Fruit fly (Drosophila melanogaster) whole organism, embryonic: Measurements from ENCODE around the gene CG3544.

Experiments used
- Atf-2 ChIP-seq: fragments of 200-800 bp; sonication (Bioruptor generic); optimal IDR thresholded peaks from 2 replicates; lab custom pipeline; 2016; ENCODE audit warnings: missing biosample characterization, missing genetic modification characterization
- CG1024 ChIP-seq: fragments of 200-800 bp; sonication (Bioruptor generic); IDR thresholded peaks from 2 replicates; pipeline ENCODE4 v1.3.6; 2022; ENCODE audit warnings: missing biosample characterization, missing genetic modification characterization
- CG10321 ChIP-seq: fragments of 200-800 bp; sonication (Bioruptor generic); IDR thresholded peaks from 2 replicates; pipeline ENCODE4 v1.3.6; 2022; ENCODE audit warnings: missing biosample characterization, missing genetic modification characterization
- CG10543 ChIP-seq: fragments of 200-800 bp; sonication (Bioruptor generic); optimal IDR thresholded peaks from 3 replicates; lab custom pipeline; 2017; ENCODE audit warnings: missing biosample characterization, mild to moderate bottlenecking, missing genetic modification characterization, moderate library complexity
- CG11696 ChIP-seq: fragments of 200-800 bp; sonication (Bioruptor generic); IDR thresholded peaks from 2 replicates; pipeline ENCODE4 v1.3.6; 2022; ENCODE audit warnings: missing biosample characterization, missing genetic modification characterization
- CG13296 ChIP-seq: fragments of 200-800 bp; sonication (Bioruptor generic); optimal IDR thresholded peaks from 3 replicates; lab custom pipeline; 2018; ENCODE audit warnings: missing biosample characterization, mild to moderate bottlenecking, missing genetic modification characterization
- CG17361 ChIP-seq: fragments of 200-800 bp; sonication (Bioruptor generic); IDR thresholded peaks from 3 replicates; pipeline ENCODE4 v1.3.6; 2022; ENCODE audit warnings: missing biosample characterization, missing genetic modification characterization
- CG17802 ChIP-seq: fragments of 200-800 bp; sonication (Bioruptor generic); optimal IDR thresholded peaks from 2 replicates; lab custom pipeline; 2018; ENCODE audit warnings: missing biosample characterization, mild to moderate bottlenecking, missing genetic modification characterization, moderate library complexity
- CG30403 ChIP-seq: fragments of 200-800 bp; sonication (Bioruptor generic); optimal IDR thresholded peaks from 3 replicates; lab custom pipeline; 2016; ENCODE audit warnings: missing biosample characterization, missing genetic modification characterization
- CG3065 ChIP-seq: fragments of 200-800 bp; sonication (Bioruptor generic); optimal IDR thresholded peaks from 2 replicates; lab custom pipeline; 2016; ENCODE audit warnings: missing biosample characterization, missing genetic modification characterization
- CG4424 ChIP-seq: fragments of 200-800 bp; sonication (Bioruptor generic); optimal IDR thresholded peaks from 3 replicates; lab custom pipeline; 2016; ENCODE audit warnings: missing biosample characterization, missing genetic modification characterization
- CG6813 ChIP-seq: fragments of 200-800 bp; sonication (Bioruptor generic); optimal IDR thresholded peaks from 2 replicates; lab custom pipeline; 2017; ENCODE audit warnings: missing biosample characterization, missing genetic modification characterization, mild to moderate bottlenecking, moderate library complexity, missing genetic modification reagents
- CG7839 ChIP-seq: fragments of 200-800 bp; sonication (Bioruptor generic); optimal IDR thresholded peaks from 3 replicates; lab custom pipeline; 2018; ENCODE audit warnings: missing biosample characterization, mild to moderate bottlenecking, missing genetic modification characterization, moderate library complexity
- CG8089 ChIP-seq: fragments of 200-800 bp; sonication (Bioruptor generic); optimal IDR thresholded peaks from 3 replicates; lab custom pipeline; 2016; ENCODE audit warnings: missing biosample characterization, missing genetic modification characterization
- CG8765 ChIP-seq: fragments of 200-800 bp; sonication (Bioruptor generic); IDR thresholded peaks from 2 replicates; pipeline ENCODE4 v1.3.6; 2022; ENCODE audit warnings: missing biosample characterization, missing genetic modification characterization
- CG9727 ChIP-seq: fragments of 200-800 bp; sonication (Bioruptor generic); optimal IDR thresholded peaks from 3 replicates; lab custom pipeline; 2017; ENCODE audit warnings: missing biosample characterization, mild to moderate bottlenecking, missing genetic modification characterization
- CG9876 ChIP-seq: fragments of 200-800 bp; sonication (Bioruptor generic); optimal IDR thresholded peaks from 2 replicates; lab custom pipeline; 2016; ENCODE audit warnings: missing biosample characterization, missing genetic modification characterization
- CG9932 ChIP-seq: fragments of 200-800 bp; sonication (Bioruptor generic); IDR thresholded peaks from 2 replicates; pipeline ENCODE4 v1.3.6; 2022; ENCODE audit warnings: missing biosample characterization, missing genetic modification characterization
- Eip74EF ChIP-seq, 2 experiments: fragments of 200-800 bp in 1 of 2; fragments of >200 bp in 1 of 2; sonication (Bioruptor generic) in 1 of 2; optimal IDR thresholded peaks; 2 replicates each; lab custom pipeline; 2017 to 2019; ENCODE audit warnings: missing biosample characterization in 2 of 2, missing genetic modification characterization in 2 of 2, mild to moderate bottlenecking in 1 of 2, moderate library complexity in 1 of 2
- Ets65A ChIP-seq: fragments of 200-800 bp; sonication (Bioruptor generic); peaks from one replicate; lab custom pipeline; 2016; ENCODE audit warnings: missing biosample characterization, missing genetic modification characterization
- Hr78 ChIP-seq, 2 experiments: fragments of 200-800 bp in 1 of 2; fragments of >200 bp in 1 of 2; sonication (Bioruptor generic) in 1 of 2; optimal IDR thresholded peaks; 2 replicates each; lab custom pipeline; 2017 to 2019; ENCODE audit warnings: missing biosample characterization in 2 of 2, missing genetic modification characterization in 2 of 2, mild to moderate bottlenecking in 1 of 2, moderate library complexity in 1 of 2
- Hsf ChIP-seq: fragments of 200-800 bp; sonication (Bioruptor generic); optimal IDR thresholded peaks from 3 replicates; lab custom pipeline; 2016; ENCODE audit warnings: missing biosample characterization, missing genetic modification characterization
- Jarid2 ChIP-seq: fragments of 200-800 bp; sonication (Bioruptor generic); optimal IDR thresholded peaks from 3 replicates; lab custom pipeline; 2017; ENCODE audit warnings: mild to moderate bottlenecking, missing biosample characterization, missing genetic modification reagents, missing genetic modification characterization
- Max ChIP-seq: fragments of 200-800 bp; sonication (Bioruptor generic); optimal IDR thresholded peaks from 2 replicates; lab custom pipeline; 2016; ENCODE audit warnings: missing biosample characterization, mild to moderate bottlenecking, missing genetic modification characterization
- NC2β ChIP-seq: fragments of 200-800 bp; sonication (Bioruptor generic); optimal IDR thresholded peaks from 2 replicates; lab custom pipeline; 2016; ENCODE audit warnings: missing biosample characterization, missing genetic modification characterization
- Rfx ChIP-seq: fragments of 200-800 bp; sonication (Bioruptor generic); IDR thresholded peaks from 2 replicates; pipeline ENCODE4 v1.3.6; 2022; ENCODE audit warnings: missing biosample characterization, missing genetic modification characterization
- Rx ChIP-seq: fragments of 200-800 bp; sonication (Bioruptor generic); IDR thresholded peaks from 2 replicates; pipeline ENCODE4 v1.3.6; 2022; ENCODE audit warnings: missing biosample characterization, missing genetic modification characterization
- Side ChIP-seq: fragments of 200-800 bp; sonication (Bioruptor generic); optimal IDR thresholded peaks from 2 replicates; lab custom pipeline; 2016; ENCODE audit warnings: missing biosample characterization, missing genetic modification characterization
- Sry-δ ChIP-seq: fragments of 200-800 bp; sonication (Bioruptor generic); optimal IDR thresholded peaks from 2 replicates; lab custom pipeline; 2016; ENCODE audit warnings: missing biosample characterization, missing genetic modification characterization
- ac ChIP-seq: fragments of 200-800 bp; sonication (Bioruptor generic); optimal IDR thresholded peaks from 3 replicates; lab custom pipeline; 2017; ENCODE audit warnings: missing biosample characterization, mild to moderate bottlenecking, missing genetic modification characterization
- al ChIP-seq: fragments of 200-800 bp; sonication (Bioruptor generic); IDR thresholded peaks from 2 replicates; pipeline ENCODE4 v1.3.6; 2022; ENCODE audit warnings: missing biosample characterization, missing genetic modification characterization
- br ChIP-seq: fragments of >200 bp; optimal IDR thresholded peaks from 2 replicates; lab custom pipeline; 2017
- cato ChIP-seq: fragments of 200-800 bp; sonication (Bioruptor generic); optimal IDR thresholded peaks from 2 replicates; lab custom pipeline; 2016; ENCODE audit warnings: missing biosample characterization, missing genetic modification characterization, borderline replicate concordance
- chinmo ChIP-seq: fragments of 200-800 bp; sonication (Bioruptor generic); IDR thresholded peaks from 4 replicates; pipeline ENCODE4 v1.3.6; 2022; ENCODE audit warnings: missing biosample characterization, missing genetic modification characterization; ENCODE audit not compliant: partially characterized antibody
- ci ChIP-seq: fragments of 200-800 bp; sonication (Bioruptor generic); IDR thresholded peaks from 3 replicates; pipeline ENCODE4 v1.3.6; 2022; ENCODE audit warnings: missing biosample characterization, missing genetic modification characterization
- cwo ChIP-seq: fragments of 200-800 bp; sonication (Bioruptor generic); optimal IDR thresholded peaks from 3 replicates; lab custom pipeline; 2017; ENCODE audit warnings: missing biosample characterization, missing genetic modification characterization, mild to moderate bottlenecking, moderate library complexity, missing genetic modification reagents
- ewg ChIP-seq: fragments of 200-800 bp; sonication (Bioruptor generic); optimal IDR thresholded peaks from 3 replicates; lab custom pipeline; 2017; ENCODE audit warnings: mild to moderate bottlenecking, missing biosample characterization, missing genetic modification reagents, missing genetic modification characterization
- gfzf ChIP-seq: fragments of 200-800 bp; sonication (Bioruptor generic); optimal IDR thresholded peaks from 2 replicates; lab custom pipeline; 2016; ENCODE audit warnings: missing biosample characterization, mild to moderate bottlenecking, missing genetic modification characterization, moderate library complexity
- ham ChIP-seq: fragments of 200-800 bp; sonication (Bioruptor generic); IDR thresholded peaks from 2 replicates; pipeline ENCODE4 v1.3.6; 2022; ENCODE audit warnings: missing biosample characterization, missing genetic modification characterization
- hkb ChIP-seq, 2 experiments: fragments of 200-800 bp in 1 of 2; fragments of >200 bp in 1 of 2; sonication (Bioruptor generic) in 1 of 2; IDR thresholded peaks in 1 of 2; optimal IDR thresholded peaks in 1 of 2; 2 replicates each; pipeline versions ENCODE4 v1.3.6 to Lab custom; 2017 to 2022; ENCODE audit warnings: missing biosample characterization in 1 of 2, missing genetic modification characterization in 1 of 2
- mld ChIP-seq: fragments of 200-800 bp; sonication (Bioruptor generic); IDR thresholded peaks from 3 replicates; pipeline ENCODE4 v1.3.6; 2022; ENCODE audit warnings: missing biosample characterization, missing genetic modification characterization; ENCODE audit not compliant: partially characterized antibody
- pb ChIP-seq: fragments of 200-800 bp; sonication (Bioruptor generic); optimal IDR thresholded peaks from 3 replicates; lab custom pipeline; 2016; ENCODE audit warnings: missing biosample characterization, missing genetic modification characterization
- pho ChIP-seq: fragments of 200-800 bp; sonication (Bioruptor generic); optimal IDR thresholded peaks from 2 replicates; lab custom pipeline; 2016; ENCODE audit warnings: missing biosample characterization, missing genetic modification characterization
- sens-2 ChIP-seq: fragments of 200-800 bp; sonication (Bioruptor generic); IDR thresholded peaks from 2 replicates; pipeline ENCODE4 v1.3.6; 2022; ENCODE audit warnings: missing biosample characterization, missing genetic modification characterization
- slbo ChIP-seq: fragments of 200-800 bp; sonication (Bioruptor generic); IDR thresholded peaks from 2 replicates; pipeline ENCODE4 v1.3.6; 2022; ENCODE audit warnings: missing biosample characterization, missing genetic modification characterization
- sna ChIP-seq: fragments of 200-800 bp; sonication (Bioruptor generic); IDR thresholded peaks from 2 replicates; pipeline ENCODE4 v1.3.6; 2022; ENCODE audit warnings: missing biosample characterization, missing genetic modification characterization; ENCODE audit not compliant: partially characterized antibody
- sob ChIP-seq: fragments of 200-800 bp; sonication (Bioruptor generic); IDR thresholded peaks from 2 replicates; pipeline ENCODE4 v1.3.6; 2022; ENCODE audit warnings: missing biosample characterization, missing genetic modification characterization
- tgo ChIP-seq: fragments of 200-800 bp; sonication (Bioruptor generic); IDR thresholded peaks from 3 replicates; pipeline ENCODE4 v1.3.6; 2022; ENCODE audit warnings: missing biosample characterization, missing genetic modification characterization
- zfh1 ChIP-seq: fragments of 200-800 bp; sonication (Bioruptor generic); IDR thresholded peaks from 3 replicates; pipeline ENCODE4 v1.3.6; 2022; ENCODE audit warnings: missing biosample characterization, missing genetic modification characterization

Gene CG3544

DNA sequence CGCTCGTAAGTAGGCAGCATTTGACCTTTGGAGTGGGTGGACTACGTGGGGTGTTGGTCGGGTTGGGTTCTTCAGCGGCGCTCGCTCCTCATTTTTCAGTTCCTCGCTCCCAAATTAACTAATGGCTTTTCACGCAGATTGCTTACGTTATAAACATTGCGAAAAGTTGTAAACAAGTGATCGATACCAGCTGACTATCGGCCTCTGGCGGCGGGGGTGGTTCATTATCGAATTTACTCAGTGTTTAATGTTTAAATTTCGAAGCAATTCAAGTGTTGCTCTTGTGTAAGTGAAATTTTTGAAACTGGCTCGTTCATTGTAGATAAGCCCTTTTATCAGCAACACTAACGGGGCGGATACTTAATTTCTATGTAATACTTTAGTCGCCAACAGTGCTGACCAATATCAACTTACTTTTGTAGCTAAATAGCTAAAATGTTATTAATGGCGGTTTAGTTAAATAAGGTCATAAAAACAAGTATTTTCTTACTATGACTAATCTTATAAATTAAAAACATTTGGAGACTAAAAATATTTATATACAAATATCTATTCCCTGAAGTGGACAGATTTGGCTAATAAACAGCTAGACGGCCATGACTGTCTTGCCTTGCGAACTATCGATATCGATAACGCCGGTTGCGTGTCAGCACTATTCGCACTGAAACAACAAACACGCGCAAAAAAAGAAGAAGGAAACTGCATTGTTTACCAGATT is 35.3 kb downstream of the CG3544 start, which contains the start of the genes PGAP2 and Clp (continued):
- TF ChIP-seq Eip74EF (GFP tag; optimal IDR thresholded peaks at IDR 0.05; lab: Kevin White, UChicago) (no peak), gfzf (GFP tag; lab: Kevin White, UChicago) (no peak), CG10321 (no peak), CG6813 (no peak), pb (GFP tag; lab: Kevin White, UChicago) (no peak), Max (GFP tag; lab: Kevin White, UChicago) (peak; percentile 61), CG3065 (peak; percentile 19), NC2β (GFP tag; lab: Kevin White, UChicago) (no peak), Ets65A (GFP tag; lab: Kevin White, UChicago) (peak; percentile 95), CG30403 (GFP tag; lab: Kevin White, UChicago) (peak; percentile 86), cato (peak; percentile 62), Rx (peak; percentile 52; the same call in 1 of the 2 replicates), tgo (GFP tag; lab: Robert Waterston, UW) (peak; percentile 80), pho (peak; percentile 60), Sry-δ (GFP tag; lab: Kevin White, UChicago) (peak; percentile 77), CG10543 (GFP tag; lab: Kevin White, UChicago) (peak; percentile 52), al (GFP tag; lab: Robert Waterston, UW) (peak; percentile 67), cwo (peak; percentile 38), CG9932 (peak; percentile 85), br (lab: Kevin White, UChicago) (no peak), CG8765 (GFP tag; lab: Robert Waterston, UW) (peak; percentile 52; the same call in 1 of the 2 replicates), CG7839 (tag; lab: Kevin White, UChicago) (peak; percentile 81), CG8089 (GFP tag; lab: Kevin White, UChicago) (no peak), zfh1 (GFP tag; lab: Robert Waterston, UW) (peak; percentile 65; the same call in 2 of the 3 replicates), mld (GFP tag; lab: Robert Waterston, UW) (no peak), Hr78 (GFP tag; optimal IDR thresholded peaks at IDR 0.05; lab: Kevin White, UChicago) (no peak), chinmo (GFP tag; lab: Robert Waterston, UW) (no peak), Jarid2 (no peak), Rfx (peak; percentile 84), ac (GFP tag; lab: Kevin White, UChicago) (no peak), slbo (peak; percentile 89), Atf-2 (GFP tag; lab: Kevin White, UChicago) (peak; percentile 30), CG4424 (GFP tag; lab: Kevin White, UChicago) (peak; percentile 79), CG9727 (GFP tag; lab: Kevin White, UChicago) (peak; percentile 80), ci (GFP tag; lab: Robert Waterston, UW) (peak; percentile 69; the same call in 2 of the 3 replicates), sna (GFP tag; lab: Robert Waterston, UW) (no peak), CG17361 (GFP tag; lab: Robert Waterston, UW) (peak; percentile 91), CG11696 (GFP tag; lab: Robert Waterston, UW) (no peak), ham (no peak), CG9876 (GFP tag; lab: Kevin White, UChicago) (no peak), hkb (optimal IDR thresholded peaks at IDR 0.05; lab: Kevin White, UChicago) (no peak), hkb (GFP tag; IDR thresholded peaks at IDR 0.05; lab: Robert Waterston, UW) (peak; percentile 58; the same call in 1 of the 2 replicates), ewg (peak; percentile 54), sob (GFP tag; lab: Robert Waterston, UW) (peak; percentile 77), sens-2 (GFP tag; lab: Robert Waterston, UW) (0 out of 2 replicates have a peak, but pooled peaks have one; percentile 7), Hsf (GFP tag; lab: Kevin White, UChicago) (peak; percentile 72), Side (GFP tag; lab: Kevin White, UChicago) (no peak), CG13296 (GFP tag; lab: Kevin White, UChicago) (peak; percentile 38), CG1024 (peak; percentile 43; the same call in 1 of the 2 replicates), CG17802 (tag; lab: Kevin White, UChicago) (peak; percentile 24)
